Worm (Caenorhabditis elegans): ENCODE data around the gene F44E7.5.

The F44E7.5 gene

DNA sequence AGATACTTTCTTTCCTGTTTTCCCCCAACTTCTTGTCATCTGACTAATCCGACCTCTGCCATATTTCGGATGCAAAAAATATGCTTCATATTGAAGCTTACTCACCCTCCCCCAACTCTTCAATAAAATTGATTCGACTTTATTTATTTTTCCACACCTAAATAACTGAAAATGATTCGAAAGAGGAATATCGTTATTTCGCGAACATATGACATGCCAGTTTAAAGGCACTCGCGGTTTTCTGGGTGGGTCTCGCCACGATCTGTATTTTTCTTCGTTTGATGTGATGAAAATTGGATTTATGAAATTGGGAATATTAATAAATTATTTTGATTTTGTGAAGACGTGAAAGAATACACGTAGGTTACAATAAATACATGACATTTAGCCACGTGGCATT, 9.1 kb downstream of the F44E7.5 start, which contains the start of gene F44E7.3:
Gene F44E7.3 (plus strand): TSS at position 319 of the 400 bp plus-strand sequence.
- TF ChIP-seq ama-1 (optimal IDR thresholded peaks at IDR 0.05), result peak; percentile 27
- no peak for TF ChIP-seq ama-1 (GFP tag; optimal IDR thresholded peaks at IDR 0.05)
- TF ChIP-seq madf-3 (GFP tag; IDR thresholded peaks at IDR 0.05), result 0 out of 2 replicates have a peak, but pooled peaks have one; percentile 24
- no peak for TF ChIP-seq T07F8.4 (tag; optimal IDR thresholded peaks at IDR 0.05)

DNA sequence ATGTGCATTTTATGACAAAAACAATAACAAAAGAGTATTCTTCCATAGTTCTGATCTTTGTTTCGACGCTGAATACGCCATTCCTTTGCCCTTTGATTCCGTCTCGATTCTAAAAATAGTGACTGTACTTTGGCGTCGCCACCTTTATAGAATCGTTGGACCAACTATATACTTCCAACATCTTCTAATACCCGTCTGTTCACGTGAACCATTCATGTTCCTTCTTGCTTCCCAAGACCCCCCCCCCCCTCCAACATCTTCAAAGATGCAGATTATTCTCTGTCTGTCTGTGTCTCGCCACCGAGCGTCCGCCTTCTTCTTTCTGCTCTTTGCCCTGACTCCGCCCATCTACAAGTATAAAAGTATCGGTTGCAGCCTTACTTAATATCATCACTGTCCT, 10.7 kb downstream of the F44E7.5 start:
- TF ChIP-seq ets-4 (GFP tag; optimal IDR thresholded peaks at IDR 0.05), result no peak
- no peak for TF ChIP-seq lin-26 (GFP tag; IDR thresholded peaks at IDR 0.05)
- no peak for TF ChIP-seq xnd-1 (tag; optimal IDR thresholded peaks at IDR 0.05)
- no peak for TF ChIP-seq snpc-3.4 (tag; optimal IDR thresholded peaks at IDR 0.05)
- no peak for TF ChIP-seq madf-10 (tag; optimal IDR thresholded peaks at IDR 0.05)
- TF ChIP-seq lag-1 (GFP tag; IDR thresholded peaks at IDR 0.05), result no peak
- TF ChIP-seq B0336.3 (GFP tag; IDR thresholded peaks at IDR 0.05), result no peak
- TF ChIP-seq bed-2 (GFP tag; IDR thresholded peaks at IDR 0.05), result no peak
- no peak for TF ChIP-seq atf-7 (tag; optimal IDR thresholded peaks at IDR 0.05)
- no peak for TF ChIP-seq F23B12.7 (tag; optimal IDR thresholded peaks at IDR 0.05; ENCODE audit: insufficient read depth)
- TF ChIP-seq chd-7 (tag; optimal IDR thresholded peaks at IDR 0.05), result no peak
- TF ChIP-seq nhr-120 (GFP tag; IDR thresholded peaks at IDR 0.05), result no peak
- no peak for TF ChIP-seq madf-3 (GFP tag; IDR thresholded peaks at IDR 0.05)
- no peak for TF ChIP-seq Y53F4B.3 (GFP tag; IDR thresholded peaks at IDR 0.05)
- no peak for TF ChIP-seq nfya-2 (GFP tag; IDR thresholded peaks at IDR 0.05)
- TF ChIP-seq lir-1 (GFP tag; conservative IDR thresholded peaks at IDR 0.05), result no peak
- no peak for TF ChIP-seq dpl-1 (GFP tag; optimal IDR thresholded peaks at IDR 0.05)
- no peak for TF ChIP-seq D2030.7 (GFP tag; IDR thresholded peaks at IDR 0.05)

DNA sequence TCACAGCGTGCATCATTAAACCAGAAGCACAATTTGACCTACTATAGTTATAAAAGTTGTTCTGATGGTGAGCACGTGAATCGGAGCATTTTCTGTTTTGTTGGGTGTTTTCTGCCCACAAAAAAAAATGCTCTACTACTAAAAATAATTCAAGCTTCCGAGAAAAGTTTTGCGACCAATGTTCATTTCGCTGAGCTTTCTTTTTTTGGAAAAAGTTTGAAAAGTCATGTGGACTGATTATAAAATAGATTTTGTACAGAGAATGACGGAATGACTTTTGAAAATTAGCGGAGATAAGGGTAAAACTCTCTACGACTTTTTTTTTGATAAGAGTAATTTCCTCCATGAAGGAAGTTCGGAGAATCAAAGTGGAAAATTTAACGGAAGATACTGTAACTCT, 11.2 kb downstream of the F44E7.5 start:
- TF ChIP-seq nhr-80 (tag; optimal IDR thresholded peaks at IDR 0.05), result peak; percentile 44
- TF ChIP-seq zim-3 (tag; optimal IDR thresholded peaks at IDR 0.05), result no peak

DNA sequence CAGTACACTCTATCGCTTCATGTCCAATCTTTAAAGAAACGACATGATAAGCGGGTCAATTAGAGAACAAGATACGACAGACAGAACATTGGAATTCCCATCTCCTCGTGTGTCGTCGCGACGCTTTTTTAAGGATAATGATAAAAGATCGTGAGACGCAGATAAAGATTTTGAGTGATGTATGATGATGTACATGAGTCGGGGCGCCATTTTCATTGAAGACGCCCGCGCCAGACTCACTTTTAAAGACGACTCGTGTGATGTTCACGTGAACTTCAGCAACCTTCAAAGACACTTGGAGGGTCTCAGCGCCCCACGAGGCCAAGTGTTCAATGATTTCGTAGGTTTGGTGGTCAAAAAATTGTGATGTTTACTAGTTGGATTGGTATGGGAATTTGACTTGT, 12.4 kb downstream of the F44E7.5 start:
- TF ChIP-seq lin-54 (GFP tag; optimal IDR thresholded peaks at IDR 0.05) (no peak), ZK185.1 (tag; optimal IDR thresholded peaks at IDR 0.05; ENCODE audit: poor library complexity, severe bottlenecking) (no peak), tbp1 (GFP tag; optimal IDR thresholded peaks at IDR 0.05) (peak; percentile 15), lin-40 (tag; optimal IDR thresholded peaks at IDR 0.05) (peak; percentile 82), nhr-80 (tag; optimal IDR thresholded peaks at IDR 0.05) (peak; percentile 77), K12H6.12 (tag; optimal IDR thresholded peaks at IDR 0.05) (peak; percentile 18), zfh-2 (GFP tag; conservative IDR thresholded peaks at IDR 0.05) (no peak), F22D6.2 (tag; optimal IDR thresholded peaks at IDR 0.05) (peak; percentile 64), mcd-1 (GFP tag; IDR thresholded peaks at IDR 0.05) (peak; percentile 42), dpff-1 (tag; optimal IDR thresholded peaks at IDR 0.05) (no peak), unc-62 (GFP tag; optimal IDR thresholded peaks at IDR 0.05) (no peak), lir-1 (GFP tag; conservative IDR thresholded peaks at IDR 0.05) (no peak), snpc-1.1 (tag; optimal IDR thresholded peaks at IDR 0.05; ENCODE audit: insufficient read depth) (no peak), ztf-26 (tag; optimal IDR thresholded peaks at IDR 0.05) (peak; percentile 56), die-1 (tag; optimal IDR thresholded peaks at IDR 0.05) (peak; percentile 26), let-526 (GFP tag; IDR thresholded peaks at IDR 0.05) (no peak), madf-3 (GFP tag; IDR thresholded peaks at IDR 0.05) (0 out of 2 replicates have a peak, but pooled peaks have one; percentile 33), egl-18 (GFP tag; IDR thresholded peaks at IDR 0.05) (no peak), ztf-25 (GFP tag; IDR thresholded peaks at IDR 0.05) (no peak), nfya-2 (GFP tag; IDR thresholded peaks at IDR 0.05) (no peak), nfyb-1 (GFP tag; IDR thresholded peaks at IDR 0.05) (peak; percentile 65), ceh-100 (GFP tag; IDR thresholded peaks at IDR 0.05) (no peak), somi-1 (GFP tag; optimal IDR thresholded peaks at IDR 0.05) (peak; percentile 89), chd-7 (tag; optimal IDR thresholded peaks at IDR 0.05) (peak; percentile 42), dpl-1 (GFP tag; optimal IDR thresholded peaks at IDR 0.05) (no peak), sdz-38 (tag; optimal IDR thresholded peaks at IDR 0.05) (no peak), K11D2.4 (GFP tag; IDR thresholded peaks at IDR 0.05) (no peak; the same call in 1 of the 2 replicates), snpc-3.4 (tag; optimal IDR thresholded peaks at IDR 0.05) (no peak), hmg-20 (GFP tag; IDR thresholded peaks at IDR 0.05) (no peak)

All from whole organism, young adult.